Worm (Caenorhabditis elegans) whole organism, L4/young adult: ENCODE data around the gene rabr-3.

Experiments used
- W03F9.2 ChIP-seq: fragments of 150-350 bp; optimal IDR thresholded peaks from 2 replicates; lab custom pipeline; 2014; ENCODE audit warnings: missing biosample characterization, missing genetic modification characterization
- him-1 ChIP-seq: sonication (generic microtip); optimal IDR thresholded peaks from 2 replicates; lab custom pipeline; 2016; ENCODE audit warnings: missing genotype, missing genetic modification reagents, missing genetic modification characterization, missing compliant biosample characterization

- TF ChIP-seq him-1 (tag; lab: Kevin White, UChicago) (no peak), W03F9.2 (tag; lab: Kevin White, UChicago) (no peak)
These were observed 15.0 kb downstream of the rabr-3 start, which contains the start of gene F11A5.16 for ce11 chrV:16210257-16211002.
